Fruit fly (Drosophila melanogaster) whole organism, embryonic: ENCODE measurements around the gene Pdi.
A peak's percentile ranks its signal among the peaks of the same experiment; 100 is the strongest.

Experiments
- CG11695 ChIP-seq: fragments of 200-800 bp; sonication (Bioruptor generic); IDR thresholded peaks from 3 replicates; pipeline ENCODE4 v1.3.6; 2022; ENCODE audit warnings: missing biosample characterization, missing genetic modification characterization
- CG11723 ChIP-seq: fragments of 200-800 bp; sonication (Bioruptor generic); optimal IDR thresholded peaks from 2 replicates; lab custom pipeline; 2017; ENCODE audit warnings: missing biosample characterization, mild to moderate bottlenecking, missing genetic modification characterization
- CG1233 ChIP-seq: fragments of 200-800 bp; sonication (Bioruptor generic); optimal IDR thresholded peaks from 4 replicates; lab custom pipeline; 2018; ENCODE audit warnings: missing biosample characterization, mild to moderate bottlenecking, missing genetic modification characterization
- CG12744 ChIP-seq: fragments of 200-800 bp; sonication (Bioruptor generic); optimal IDR thresholded peaks from 2 replicates; lab custom pipeline; 2016; ENCODE audit warnings: missing biosample characterization, missing genetic modification characterization
- CG12942 ChIP-seq: fragments of 200-800 bp; sonication (Bioruptor generic); optimal IDR thresholded peaks from 3 replicates; lab custom pipeline; 2016; ENCODE audit warnings: missing biosample characterization, missing genetic modification characterization
- CG17912 ChIP-seq: fragments of 200-800 bp; sonication (Bioruptor generic); optimal IDR thresholded peaks from 2 replicates; lab custom pipeline; 2018; ENCODE audit warnings: missing biosample characterization, mild to moderate bottlenecking, missing genetic modification characterization
- CG2199 ChIP-seq: fragments of 200-800 bp; sonication (Bioruptor generic); IDR thresholded peaks from 3 replicates; pipeline ENCODE4 v1.3.6; 2022; ENCODE audit warnings: missing biosample characterization, missing genetic modification characterization
- CG2875 ChIP-seq: fragments of 200-800 bp; sonication (Bioruptor generic); optimal IDR thresholded peaks from 2 replicates; lab custom pipeline; 2017; ENCODE audit warnings: missing biosample characterization, mild to moderate bottlenecking, missing genetic modification characterization, missing genetic modification reagents
- CG3281 ChIP-seq: fragments of 200-800 bp; sonication (Bioruptor generic); optimal IDR thresholded peaks from 3 replicates; lab custom pipeline; 2017; ENCODE audit warnings: missing biosample characterization, mild to moderate bottlenecking, missing genetic modification characterization
- CG3726 ChIP-seq: fragments of 200-800 bp; sonication (Bioruptor generic); IDR thresholded peaks from 3 replicates; pipeline ENCODE4, ENCODE4 v1.3.6; 2022; ENCODE audit warnings: missing biosample characterization, missing genetic modification characterization
- CG43689 ChIP-seq: fragments of 200-800 bp; sonication (Bioruptor generic); IDR thresholded peaks from 2 replicates; pipeline ENCODE4 v1.3.6; 2022; ENCODE audit warnings: missing biosample characterization, missing genetic modification characterization
- CG6689 ChIP-seq: fragments of 200-800 bp; sonication (Bioruptor generic); IDR thresholded peaks from 2 replicates; pipeline ENCODE4 v1.3.6; 2022; ENCODE audit warnings: missing biosample characterization, missing genetic modification characterization
- CG6854 ChIP-seq: fragments of 200-800 bp; sonication (Bioruptor generic); optimal IDR thresholded peaks from 3 replicates; lab custom pipeline; 2017; ENCODE audit warnings: missing biosample characterization, mild to moderate bottlenecking, missing genetic modification characterization
- CG8281 ChIP-seq: fragments of 200-800 bp; sonication (Bioruptor generic); optimal IDR thresholded peaks from 2 replicates; lab custom pipeline; 2018; ENCODE audit warnings: missing biosample characterization, mild to moderate bottlenecking, missing genetic modification characterization, moderate library complexity
- CG9437 ChIP-seq: fragments of 200-800 bp; sonication (Bioruptor generic); optimal IDR thresholded peaks from 2 replicates; lab custom pipeline; 2018; ENCODE audit warnings: missing biosample characterization, mild to moderate bottlenecking, missing genetic modification characterization
- CG9876 ChIP-seq: fragments of 200-800 bp; sonication (Bioruptor generic); optimal IDR thresholded peaks from 2 replicates; lab custom pipeline; 2016; ENCODE audit warnings: missing biosample characterization, missing genetic modification characterization
- CkIIα-i1 ChIP-seq: fragments of 200-800 bp; sonication (Bioruptor generic); IDR thresholded peaks from 2 replicates; pipeline ENCODE4 v1.3.6; 2022; ENCODE audit warnings: missing biosample characterization, missing genetic modification characterization
- D19A ChIP-seq: fragments of 200-800 bp; optimal IDR thresholded peaks from 3 replicates; lab custom pipeline; 2019; ENCODE audit warnings: missing biosample characterization, mild to moderate bottlenecking, missing genetic modification characterization, moderate library complexity
- Dll ChIP-seq: fragments of 200-800 bp; sonication (Bioruptor generic); IDR thresholded peaks from 4 replicates; pipeline ENCODE4 v1.3.6; 2022; ENCODE audit warnings: missing biosample characterization, missing genetic modification characterization; ENCODE audit not compliant: partially characterized antibody
- Fer1 ChIP-seq: fragments of 200-800 bp; sonication (Bioruptor generic); optimal IDR thresholded peaks from 2 replicates; lab custom pipeline; 2017; ENCODE audit warnings: missing biosample characterization, mild to moderate bottlenecking, missing genetic modification characterization
- Fer3 ChIP-seq: fragments of 200-800 bp; sonication (Bioruptor generic); optimal IDR thresholded peaks from 2 replicates; lab custom pipeline; 2018; ENCODE audit warnings: missing biosample characterization, mild to moderate bottlenecking, missing genetic modification characterization, moderate library complexity
- Gug ChIP-seq: fragments of 200-800 bp; sonication (Bioruptor generic); IDR thresholded peaks from 4 replicates; pipeline ENCODE4 v1.3.6; 2022; ENCODE audit warnings: missing biosample characterization, missing genetic modification characterization
- HLHmδ ChIP-seq: fragments of 200-800 bp; sonication (Bioruptor generic); optimal IDR thresholded peaks from 2 replicates; lab custom pipeline; 2018; ENCODE audit warnings: missing biosample characterization, mild to moderate bottlenecking, missing genetic modification characterization, moderate library complexity
- Hey ChIP-seq: fragments of 200-800 bp; sonication (Bioruptor generic); optimal IDR thresholded peaks from 3 replicates; lab custom pipeline; 2018; ENCODE audit warnings: missing biosample characterization, mild to moderate bottlenecking, missing genetic modification characterization
- Med ChIP-seq: fragments of 200-800 bp; sonication (Bioruptor generic); peaks from one replicate; lab custom pipeline; 2016; ENCODE audit warnings: missing biosample characterization, missing genetic modification characterization, mild to moderate bottlenecking, inconsistent platforms, moderate library complexity
- NC2α ChIP-seq: fragments of 200-800 bp; sonication (Bioruptor generic); optimal IDR thresholded peaks from 2 replicates; lab custom pipeline; 2016; ENCODE audit warnings: missing biosample characterization, missing genetic modification characterization
- Ptx1 ChIP-seq: fragments of 200-800 bp; sonication (Bioruptor generic); IDR thresholded peaks from 2 replicates; pipeline ENCODE4 v1.3.6; 2022; ENCODE audit warnings: missing biosample characterization, missing genetic modification characterization
- Xbp1 ChIP-seq: fragments of 200-800 bp; sonication (Bioruptor generic); optimal IDR thresholded peaks from 3 replicates; lab custom pipeline; 2016; ENCODE audit warnings: missing biosample characterization, mild to moderate bottlenecking, missing genetic modification characterization
- ab ChIP-seq: fragments of 200-800 bp; sonication (Bioruptor generic); optimal IDR thresholded peaks from 2 replicates; lab custom pipeline; 2016; ENCODE audit warnings: missing biosample characterization, missing genetic modification characterization
- bowl ChIP-seq: fragments of 200-800 bp; sonication (Bioruptor generic); IDR thresholded peaks from 2 replicates; pipeline ENCODE4 v1.3.6; 2022; ENCODE audit warnings: missing biosample characterization, missing genetic modification characterization
- caup ChIP-seq: fragments of 200-800 bp; sonication (Bioruptor generic); optimal IDR thresholded peaks from 3 replicates; lab custom pipeline; 2017; ENCODE audit warnings: missing biosample characterization, mild to moderate bottlenecking, missing genetic modification characterization, moderate library complexity; ENCODE audit not compliant: severe bottlenecking
- da ChIP-seq: fragments of 200-800 bp; sonication (Bioruptor generic); optimal IDR thresholded peaks from 2 replicates; lab custom pipeline; 2016; ENCODE audit warnings: missing biosample characterization, missing genetic modification characterization
- dmrt11E ChIP-seq: fragments of 200-800 bp; sonication (Bioruptor generic); optimal IDR thresholded peaks from 3 replicates; lab custom pipeline; 2018; ENCODE audit warnings: missing biosample characterization, mild to moderate bottlenecking, missing genetic modification characterization, moderate library complexity
- dmrt99B ChIP-seq: fragments of 200-800 bp; sonication (Bioruptor generic); optimal IDR thresholded peaks from 2 replicates; lab custom pipeline; 2018; ENCODE audit warnings: missing biosample characterization, mild to moderate bottlenecking, missing genetic modification characterization, moderate library complexity
- eyg ChIP-seq: fragments of 200-800 bp; sonication (Bioruptor generic); optimal IDR thresholded peaks from 3 replicates; lab custom pipeline; 2016; ENCODE audit warnings: missing biosample characterization, missing genetic modification characterization
- gsb-n ChIP-seq: fragments of 200-800 bp; sonication (Bioruptor generic); optimal IDR thresholded peaks from 3 replicates; lab custom pipeline; 2018; ENCODE audit warnings: missing biosample characterization, mild to moderate bottlenecking, missing genetic modification characterization
- kni ChIP-seq: fragments of 200-800 bp; sonication (Bioruptor generic); optimal IDR thresholded peaks from 3 replicates; lab custom pipeline; 2017; ENCODE audit warnings: mild to moderate bottlenecking, missing biosample characterization, missing genetic modification reagents, missing genetic modification characterization
- lilli ChIP-seq: fragments of 200-800 bp; sonication (Bioruptor generic); optimal IDR thresholded peaks from 3 replicates; lab custom pipeline; 2016; ENCODE audit warnings: missing biosample characterization, missing genetic modification characterization
- peb ChIP-seq: fragments of 200-800 bp; sonication (Bioruptor generic); IDR thresholded peaks from 2 replicates; pipeline ENCODE4 v1.3.6; 2022; ENCODE audit warnings: missing biosample characterization, missing genetic modification characterization
- pros ChIP-seq: fragments of 200-800 bp; sonication (Bioruptor generic); optimal IDR thresholded peaks from 3 replicates; lab custom pipeline; 2019; ENCODE audit warnings: missing biosample characterization, mild to moderate bottlenecking, missing genetic modification characterization, moderate library complexity
- ro ChIP-seq: fragments of 200-800 bp; sonication (Bioruptor generic); IDR thresholded peaks from 2 replicates; pipeline ENCODE4 v1.3.6; 2022; ENCODE audit warnings: missing biosample characterization, missing genetic modification characterization
- salm ChIP-seq: fragments of 200-800 bp; sonication (Bioruptor generic); optimal IDR thresholded peaks from 2 replicates; lab custom pipeline; 2018; ENCODE audit warnings: missing biosample characterization, mild to moderate bottlenecking, missing genetic modification characterization
- schlank ChIP-seq: fragments of 200-800 bp; sonication (Bioruptor generic); optimal IDR thresholded peaks from 2 replicates; lab custom pipeline; 2018; ENCODE audit warnings: missing biosample characterization, mild to moderate bottlenecking, missing genetic modification characterization
- sd ChIP-seq: fragments of 200-800 bp; sonication (Bioruptor generic); optimal IDR thresholded peaks from 3 replicates; lab custom pipeline; 2018; ENCODE audit warnings: missing biosample characterization, mild to moderate bottlenecking, missing genetic modification characterization, moderate library complexity
- slou ChIP-seq: fragments of 200-800 bp; sonication (Bioruptor generic); optimal IDR thresholded peaks from 3 replicates; lab custom pipeline; 2016; ENCODE audit warnings: missing biosample characterization, missing genetic modification characterization
- tgo ChIP-seq: fragments of 200-800 bp; sonication (Bioruptor generic); IDR thresholded peaks from 3 replicates; pipeline ENCODE4 v1.3.6; 2022; ENCODE audit warnings: missing biosample characterization, missing genetic modification characterization
- tin ChIP-seq: fragments of 200-800 bp; sonication (Bioruptor generic); optimal IDR thresholded peaks from 3 replicates; lab custom pipeline; 2016; ENCODE audit warnings: missing biosample characterization, missing genetic modification characterization
- ttk ChIP-seq: fragments of 200-800 bp; sonication (Bioruptor generic); IDR thresholded peaks from 2 replicates; pipeline ENCODE4 v2.1.2; 2022; ENCODE audit warnings: missing biosample characterization, missing genetic modification characterization
- unpg ChIP-seq: fragments of 200-800 bp; sonication (Bioruptor generic); optimal IDR thresholded peaks from 3 replicates; lab custom pipeline; 2018; ENCODE audit warnings: missing biosample characterization, mild to moderate bottlenecking, missing genetic modification characterization, moderate library complexity
- vfl ChIP-seq: fragments of 200-800 bp; sonication (Bioruptor generic); optimal IDR thresholded peaks from 2 replicates; lab custom pipeline; 2016; ENCODE audit warnings: missing biosample characterization, missing genetic modification characterization
- wor ChIP-seq: fragments of 200-800 bp; sonication (Bioruptor generic); IDR thresholded peaks from 2 replicates; pipeline ENCODE4 v1.3.6; 2022; ENCODE audit warnings: missing biosample characterization, missing genetic modification characterization

Pdi gene

DNA sequence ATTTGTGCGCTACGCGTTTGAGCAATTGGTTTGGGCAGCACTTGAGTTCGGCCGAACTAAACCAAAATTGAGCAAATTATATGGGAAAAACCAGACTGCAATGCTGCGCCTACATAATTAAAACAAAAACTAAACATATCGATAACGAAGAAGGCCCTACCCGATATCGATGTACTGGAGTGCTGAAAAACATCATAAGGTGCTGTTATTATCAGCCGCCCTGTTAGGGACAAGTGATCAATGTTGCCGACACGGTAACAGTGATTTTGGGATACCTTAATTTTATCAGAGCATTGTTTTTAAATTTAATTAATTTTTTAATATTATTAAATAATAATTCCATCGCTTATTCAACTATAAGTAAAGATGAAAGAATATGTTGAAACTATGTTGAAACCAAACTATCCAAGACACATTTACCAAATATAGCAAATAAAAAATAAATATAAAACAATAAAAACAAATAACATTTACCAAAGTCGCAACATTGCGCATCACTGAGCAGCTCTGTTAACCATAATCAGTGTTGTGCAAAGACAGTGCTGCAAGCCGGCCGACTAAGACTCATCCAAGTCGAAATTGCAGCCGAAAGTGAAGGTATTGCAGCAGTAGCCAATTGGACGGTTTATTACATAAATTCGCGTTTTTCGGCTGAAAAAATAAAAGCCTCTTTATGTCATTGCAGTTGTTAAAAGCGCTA, 47.9 kb downstream of the Pdi start, which contains the start of the genes sstn, Plp and GlyRS (continued):
- TF ChIP-seq Dll (no peak; the same call in 3 of the 4 replicates), HLHmδ (GFP tag; lab: Kevin White, UChicago) (no peak), ab (GFP tag; lab: Kevin White, UChicago) (no peak), tgo (GFP tag; lab: Robert Waterston, UW) (no peak), CG2875 (GFP tag; lab: Kevin White, UChicago) (no peak), CG1233 (GFP tag; lab: Kevin White, UChicago) (no peak), salm (no peak), pros (GFP tag; lab: Kevin White, UChicago) (peak; percentile 96), CG3726 (GFP tag; lab: Robert Waterston, UW) (no peak), CG8281 (tag; lab: Kevin White, UChicago) (no peak), Med (GFP tag; lab: Kevin White, UChicago) (peak; percentile 70), CG3281 (GFP tag; lab: Kevin White, UChicago) (peak; percentile 39), slou (no peak), ro (GFP tag; lab: Robert Waterston, UW) (no peak), Xbp1 (GFP tag; lab: Kevin White, UChicago) (peak; percentile 40), bowl (no peak), caup (GFP tag; lab: Kevin White, UChicago) (no peak), CG6854 (no peak), Hey (no peak), CG11695 (no peak), tin (peak; percentile 5), D19A (tag; lab: Kevin White, UChicago) (peak; percentile 33), CG12744 (GFP tag; lab: Kevin White, UChicago) (no peak), CG12942 (no peak), CG2199 (GFP tag; lab: Robert Waterston, UW) (no peak), CG11723 (GFP tag; lab: Kevin White, UChicago) (peak; percentile 33), kni (no peak), schlank (no peak), dmrt99B (tag; lab: Kevin White, UChicago) (peak; percentile 23), peb (GFP tag; lab: Robert Waterston, UW) (no peak), da (GFP tag; lab: Kevin White, UChicago) (no peak), CG43689 (GFP tag; lab: Robert Waterston, UW) (no peak), lilli (GFP tag; lab: Kevin White, UChicago) (peak; percentile 41), NC2α (GFP tag; lab: Kevin White, UChicago) (no peak), CG9437 (no peak), gsb-n (peak; percentile 38), wor (GFP tag; lab: Robert Waterston, UW) (no peak), Ptx1 (no peak), dmrt11E (tag; lab: Kevin White, UChicago) (peak; percentile 36), unpg (GFP tag; lab: Kevin White, UChicago) (peak; percentile 8), CG9876 (GFP tag; lab: Kevin White, UChicago) (no peak), CG6689 (GFP tag; lab: Robert Waterston, UW) (no peak), Gug (GFP tag; lab: Robert Waterston, UW) (no peak), CkIIα-i1 (GFP tag; lab: Robert Waterston, UW) (no peak), eyg (no peak), ttk (GFP tag; lab: Robert Waterston, UW) (no peak), CG17912 (GFP tag; lab: Kevin White, UChicago) (no peak), vfl (no peak), Fer3 (peak; percentile 16), sd (tag; lab: Kevin White, UChicago) (no peak), Fer1 (GFP tag; lab: Kevin White, UChicago) (peak; percentile 32)
